Worm (Caenorhabditis elegans) whole organism, L2 larva: ENCODE measurements around the gene F59F3.6.

Experiments used
- C34F6.9 ChIP-seq: fragments of 150-350 bp; optimal IDR thresholded peaks from 2 replicates; lab custom pipeline; 2014; ENCODE audit warnings: missing biosample characterization, missing genetic modification characterization
- F13H6.1 ChIP-seq: sonication (generic microtip); optimal IDR thresholded peaks from 2 replicates; lab custom pipeline; 2016; ENCODE audit warnings: missing genetic modification characterization, missing compliant biosample characterization
- Y55F3AM.14 ChIP-seq: fragments of 200-800 bp; sonication (Bioruptor generic); optimal IDR thresholded peaks from 2 replicates; lab custom pipeline; 2018; ENCODE audit warnings: mild to moderate bottlenecking, missing genetic modification characterization, missing compliant biosample characterization
- aly-2 ChIP-seq: fragments of 150-350 bp; optimal IDR thresholded peaks from 2 replicates; lab custom pipeline; 2014; ENCODE audit warnings: missing biosample characterization, missing genetic modification characterization
- ama-1 ChIP-seq: fragments of 150-350 bp; optimal IDR thresholded peaks from 2 replicates; lab custom pipeline; 2018; ENCODE audit warnings: inconsistent platforms
- blmp-1 ChIP-seq: sonication (generic microtip); optimal IDR thresholded peaks from 2 replicates; lab custom pipeline; 2017; ENCODE audit warnings: missing genetic modification characterization, mild to moderate bottlenecking, missing compliant biosample characterization, antibody characterized with exemption, moderate library complexity; ENCODE audit not compliant: insufficient read depth
- ceh-82 ChIP-seq: fragments of 150-350 bp; optimal IDR thresholded peaks from 2 replicates; lab custom pipeline; 2014; ENCODE audit warnings: missing biosample characterization, missing genetic modification characterization
- crh-2 ChIP-seq: sonication (generic microtip); optimal IDR thresholded peaks from 2 replicates; lab custom pipeline; 2017; ENCODE audit warnings: missing biosample characterization, missing genetic modification characterization
- egl-27 ChIP-seq: sonication (generic microtip); optimal IDR thresholded peaks from 3 replicates; lab custom pipeline; 2017; ENCODE audit warnings: missing biosample characterization, missing genetic modification reagents, missing genetic modification characterization
- elt-3 ChIP-seq: sonication (generic microtip); optimal IDR thresholded peaks from 2 replicates; lab custom pipeline; 2017; ENCODE audit warnings: missing biosample characterization, missing genetic modification characterization
- fos-1 ChIP-seq: fragments of 150-350 bp; optimal IDR thresholded peaks from 2 replicates; lab custom pipeline; 2014; ENCODE audit warnings: missing biosample characterization, missing genetic modification characterization
- gmeb-1 ChIP-seq: fragments of 150-350 bp; optimal IDR thresholded peaks from 2 replicates; lab custom pipeline; 2014; ENCODE audit warnings: missing biosample characterization, missing genetic modification characterization
- lin-11 ChIP-seq: fragments of 150-350 bp; sonication (generic microtip); optimal IDR thresholded peaks from 2 replicates; lab custom pipeline; 2014; ENCODE audit warnings: missing biosample characterization, missing genetic modification characterization, inconsistent platforms, mixed read lengths
- lin-13 ChIP-seq: fragments of 150-350 bp; optimal IDR thresholded peaks from 2 replicates; lab custom pipeline; 2014; ENCODE audit warnings: missing biosample characterization, missing genetic modification reagents, missing genetic modification characterization
- lin-39 ChIP-seq: fragments of 150-350 bp; optimal IDR thresholded peaks from 2 replicates; lab custom pipeline; 2014; ENCODE audit warnings: missing biosample characterization, missing genetic modification reagents, missing genetic modification characterization
- lsy-2 ChIP-seq, 2 experiments: fragments of 150-350 bp in 1 of 2; sonication (generic microtip) in 1 of 2; optimal IDR thresholded peaks; 2 replicates each; lab custom pipeline; 2014 to 2017; ENCODE audit warnings: missing biosample characterization in 2 of 2, missing genetic modification characterization in 2 of 2
- mab-5 ChIP-seq: fragments of 150-350 bp; optimal IDR thresholded peaks from 2 replicates; lab custom pipeline; 2014; ENCODE audit warnings: missing biosample characterization, missing genetic modification characterization
- mbf-1 ChIP-seq: sonication (generic microtip); optimal IDR thresholded peaks from 2 replicates; lab custom pipeline; 2017; ENCODE audit warnings: missing biosample characterization, missing genetic modification characterization
- mdl-1 ChIP-seq, 2 experiments: fragments of 150-350 bp in 1 of 2; sonication (generic microtip) in 1 of 2; optimal IDR thresholded peaks; 2 replicates each; lab custom pipeline; 2017; ENCODE audit warnings: missing biosample characterization in 2 of 2, missing genetic modification characterization in 2 of 2
- nhr-10 ChIP-seq: sonication (generic microtip); optimal IDR thresholded peaks from 2 replicates; lab custom pipeline; 2017; ENCODE audit warnings: missing biosample characterization, missing genetic modification characterization
- nhr-11 ChIP-seq: fragments of 150-350 bp; optimal IDR thresholded peaks from 2 replicates; lab custom pipeline; 2014; ENCODE audit warnings: missing biosample characterization, missing genetic modification characterization
- nhr-12 ChIP-seq: fragments of 150-350 bp; optimal IDR thresholded peaks from 2 replicates; lab custom pipeline; 2014; ENCODE audit warnings: missing biosample characterization, missing genetic modification characterization
- nhr-129 ChIP-seq: fragments of 150-350 bp; optimal IDR thresholded peaks from 2 replicates; lab custom pipeline; 2014; ENCODE audit warnings: missing biosample characterization, missing genetic modification characterization
- nhr-21 ChIP-seq: fragments of 150-350 bp; optimal IDR thresholded peaks from 2 replicates; lab custom pipeline; 2014; ENCODE audit warnings: missing biosample characterization, missing genetic modification characterization
- nhr-6 ChIP-seq: fragments of 150-350 bp; optimal IDR thresholded peaks from 2 replicates; lab custom pipeline; 2014; ENCODE audit warnings: missing biosample characterization, missing genetic modification characterization
- skn-1 ChIP-seq: sonication (generic microtip); optimal IDR thresholded peaks from 2 replicates; lab custom pipeline; 2017; ENCODE audit warnings: missing biosample characterization, missing genetic modification characterization
- sma-3 ChIP-seq: sonication (generic microtip); optimal IDR thresholded peaks from 2 replicates; lab custom pipeline; 2016; ENCODE audit warnings: missing genetic modification reagents, missing genetic modification characterization, missing compliant biosample characterization
- sma-9 ChIP-seq, 2 experiments: fragments of 150-350 bp in 1 of 2; sonication (generic microtip) in 1 of 2; optimal IDR thresholded peaks; 2 replicates each; lab custom pipeline; 2014 to 2016; ENCODE audit warnings: missing genetic modification characterization in 2 of 2, mild to moderate bottlenecking in 1 of 2, missing biosample characterization in 1 of 2, missing compliant biosample characterization in 1 of 2, missing genetic modification reagents in 1 of 2, moderate library complexity in 1 of 2
- unc-39 ChIP-seq: fragments of 150-350 bp; optimal IDR thresholded peaks from 2 replicates; lab custom pipeline; 2014; ENCODE audit warnings: missing biosample characterization, missing genetic modification characterization
- unc-55 ChIP-seq: fragments of 150-350 bp; sonication (generic microtip); optimal IDR thresholded peaks from 3 replicates; lab custom pipeline; 2014; ENCODE audit warnings: missing biosample characterization, missing genetic modification reagents, missing genetic modification characterization
- unc-62 ChIP-seq: fragments of 150-350 bp; optimal IDR thresholded peaks from 2 replicates; lab custom pipeline; 2014; ENCODE audit warnings: missing biosample characterization, missing genetic modification reagents, missing genetic modification characterization
- zag-1 ChIP-seq: fragments of 150-350 bp; optimal IDR thresholded peaks from 2 replicates; lab custom pipeline; 2014; ENCODE audit warnings: missing biosample characterization, missing genetic modification characterization
- ztf-1 ChIP-seq: fragments of 200-800 bp; sonication (Bioruptor generic); conservative IDR thresholded peaks from 2 replicates; pipeline ENCODE4 v1.3.6; 2022; ENCODE audit warnings: missing genetic modification characterization, missing compliant biosample characterization
- ztf-11 ChIP-seq: sonication (generic microtip); optimal IDR thresholded peaks from 2 replicates; lab custom pipeline; 2017; ENCODE audit warnings: missing biosample characterization, missing genetic modification characterization
- ztf-4 ChIP-seq: fragments of 150-350 bp; optimal IDR thresholded peaks from 2 replicates; lab custom pipeline; 2014; ENCODE audit warnings: missing biosample characterization, missing genetic modification characterization

The F59F3.6 gene

ce11 chrX:10965508-10965907 is 33.6 kb downstream of the F59F3.6 start:
- TF ChIP-seq nhr-12 (no peak), ztf-11 (tag; lab: Kevin White, UChicago) (no peak), blmp-1 (tag; lab: Kevin White, UChicago) (no peak), ceh-82 (tag; lab: Kevin White, UChicago) (no peak), Y55F3AM.14 (GFP tag; lab: Kevin White, UChicago) (no peak), lin-13 (no peak), egl-27 (tag; lab: Kevin White, UChicago) (no peak), fos-1 (tag; lab: Kevin White, UChicago) (no peak), elt-3 (tag; lab: Kevin White, UChicago) (no peak), mbf-1 (tag; lab: Kevin White, UChicago) (no peak), crh-2 (tag; lab: Kevin White, UChicago) (no peak), mdl-1 (tag; optimal IDR thresholded peaks at IDR 0.05; lab: Kevin White, UChicago) (no peak), zag-1 (tag; lab: Kevin White, UChicago) (no peak), lsy-2 (tag; optimal IDR thresholded peaks at IDR 0.05; lab: Kevin White, UChicago) (no peak), ama-1 (lab: Kevin White, UChicago) (no peak)

- TF ChIP-seq lin-13 (peak; percentile 39), skn-1 (tag; lab: Kevin White, UChicago) (peak; percentile 8), sma-9 (GFP tag; optimal IDR thresholded peaks at IDR 0.05; lab: Kevin White, UChicago) (peak; percentile 75), sma-9 (tag; optimal IDR thresholded peaks at IDR 0.05; lab: Kevin White, UChicago) (no peak), mdl-1 (tag; optimal IDR thresholded peaks at IDR 0.05; lab: Kevin White, UChicago) (peak in 1 of 2 experiments; percentile 4), crh-2 (tag; lab: Kevin White, UChicago) (peak; percentile 66), unc-55 (peak; percentile 29), F13H6.1 (peak; percentile 61), zag-1 (tag; lab: Kevin White, UChicago) (peak; percentile 19), lsy-2 (tag; optimal IDR thresholded peaks at IDR 0.05; lab: Kevin White, UChicago) (peak in 1 of 2 experiments; percentile 19), blmp-1 (tag; lab: Kevin White, UChicago) (peak; percentile 1), ceh-82 (tag; lab: Kevin White, UChicago) (no peak), nhr-21 (tag; lab: Kevin White, UChicago) (peak; percentile 59), Y55F3AM.14 (GFP tag; lab: Kevin White, UChicago) (peak; percentile 56), fos-1 (tag; lab: Kevin White, UChicago) (peak; percentile 46), nhr-129 (peak; percentile 67), nhr-10 (tag; lab: Kevin White, UChicago) (no peak), sma-3 (GFP tag; lab: Kevin White, UChicago) (peak; percentile 67), nhr-6 (tag; lab: Kevin White, UChicago) (no peak), ztf-1 (GFP tag; lab: Robert Waterston, UW) (no peak), nhr-11 (tag; lab: Kevin White, UChicago) (no peak), egl-27 (tag; lab: Kevin White, UChicago) (no peak)
- TF ChIP-seq, all 48 proteins: peak for 15
Measured at ce11 chrX:10963453-10964046, 35.5 kb downstream of the F59F3.6 start, which contains the start of gene nas-10. TSS of gene nas-10 (minus strand) at chrX:10963503.

ce11 chrX:10961724-10962123 is 37.4 kb downstream of the F59F3.6 start:
- TF ChIP-seq F13H6.1 (no peak), lin-11 (tag; lab: Kevin White, UChicago) (no peak), C34F6.9 (tag; lab: Kevin White, UChicago) (no peak), unc-39 (no peak), ztf-11 (tag; lab: Kevin White, UChicago) (no peak), mab-5 (no peak), unc-62 (GFP tag; lab: Kevin White, UChicago) (no peak), ztf-4 (tag; lab: Kevin White, UChicago) (no peak), nhr-12 (no peak), lin-39 (tag; lab: Kevin White, UChicago) (no peak), zag-1 (tag; lab: Kevin White, UChicago) (no peak), egl-27 (tag; lab: Kevin White, UChicago) (no peak), Y55F3AM.14 (GFP tag; lab: Kevin White, UChicago) (no peak)

- TF ChIP-seq sma-3 (GFP tag; lab: Kevin White, UChicago): no peak
- TF ChIP-seq egl-27 (tag; lab: Kevin White, UChicago): no peak
- no peak for TF ChIP-seq ztf-4 (tag; lab: Kevin White, UChicago)
- no peak for TF ChIP-seq aly-2 (tag; lab: Kevin White, UChicago)
- no peak for TF ChIP-seq C34F6.9 (tag; lab: Kevin White, UChicago)
- no peak for TF ChIP-seq gmeb-1 (tag; lab: Kevin White, UChicago)
- no peak for TF ChIP-seq ztf-1 (GFP tag; lab: Robert Waterston, UW)
- no peak for TF ChIP-seq zag-1 (tag; lab: Kevin White, UChicago)
Measured at ce11 chrX:10959136-10959535, 39.9 kb downstream of the F59F3.6 start, which contains the start of gene K09C8.2. TSS of gene K09C8.2 (plus strand) at chrX:10959436.
